Worm (Caenorhabditis elegans) whole organism, L4 larva: ENCODE results near the gene gmeb-2.

Source experiments
- D1046.2 ChIP-seq: fragments of 200-800 bp; sonication (Bioruptor generic); IDR thresholded peaks from 2 replicates; pipeline ENCODE4 v1.3.6; 2022; ENCODE audit warnings: missing genetic modification characterization, missing compliant biosample characterization
- F37D6.2 ChIP-seq: sonication (generic microtip); optimal IDR thresholded peaks from 2 replicates; lab custom pipeline; 2016; ENCODE audit warnings: mild to moderate bottlenecking, missing genetic modification characterization, missing compliant biosample characterization
- F49E8.2 ChIP-seq: sonication (generic microtip); optimal IDR thresholded peaks from 2 replicates; lab custom pipeline; 2016; ENCODE audit warnings: missing compliant biosample characterization, mild to moderate bottlenecking, missing genetic modification characterization, borderline replicate concordance
- R02D3.7 ChIP-seq: fragments of 150-350 bp; sonication (generic microtip); optimal IDR thresholded peaks from 3 replicates; lab custom pipeline; 2014; ENCODE audit warnings: missing biosample characterization, missing genetic modification characterization
- T20F7.1 ChIP-seq: fragments of 200-800 bp; sonication (Bioruptor generic); optimal IDR thresholded peaks from 2 replicates; lab custom pipeline; 2018; ENCODE audit warnings: mild to moderate bottlenecking, missing genetic modification characterization, missing compliant biosample characterization
- T26A8.4 ChIP-seq: fragments of 200-800 bp; sonication (Bioruptor generic); IDR thresholded peaks from 2 replicates; pipeline ENCODE4 v1.3.6; 2022; ENCODE audit warnings: missing genetic modification characterization, missing compliant biosample characterization
- Y5F2A.4 ChIP-seq: fragments of 200-800 bp; sonication (Bioruptor generic); optimal IDR thresholded peaks from 2 replicates; lab custom pipeline; 2018; ENCODE audit warnings: mild to moderate bottlenecking, missing genetic modification characterization, missing compliant biosample characterization
- ZK546.5 ChIP-seq, 2 experiments: sonication (generic microtip); optimal IDR thresholded peaks; 2 replicates each; lab custom pipeline; 2017; ENCODE audit warnings: missing biosample characterization in 2 of 2, missing genetic modification characterization in 2 of 2
- ceh-20 ChIP-seq: fragments of 200-800 bp; sonication (Bioruptor generic); IDR thresholded peaks from 2 replicates; pipeline ENCODE4 v1.3.6; 2022; ENCODE audit warnings: missing genetic modification reagents, missing genetic modification characterization, missing compliant biosample characterization
- ceh-44 ChIP-seq: fragments of 200-800 bp; sonication (Bioruptor generic); IDR thresholded peaks from 2 replicates; pipeline ENCODE4 v1.3.6; 2022; ENCODE audit warnings: missing genetic modification reagents, missing genetic modification characterization, missing compliant biosample characterization
- daf-12 ChIP-seq: fragments of 150-350 bp; optimal IDR thresholded peaks from 2 replicates; lab custom pipeline; 2014; ENCODE audit warnings: missing biosample characterization, missing genetic modification reagents, missing genetic modification characterization
- daf-16 ChIP-seq, 3 experiments: sonication (generic microtip); optimal IDR thresholded peaks; 2 replicates each; lab custom pipeline; 2016 to 2017; ENCODE audit warnings: missing genetic modification characterization in 3 of 3, missing genetic modification reagents in 3 of 3, mild to moderate bottlenecking in 2 of 3, missing compliant biosample characterization in 2 of 3, missing biosample characterization in 1 of 3, moderate library complexity in 1 of 3
- dmd-6 ChIP-seq: fragments of 200-800 bp; sonication (Bioruptor generic); IDR thresholded peaks from 2 replicates; pipeline ENCODE4 v1.3.6; 2022; ENCODE audit warnings: missing genetic modification reagents, missing genetic modification characterization, missing compliant biosample characterization
- dmd-9 ChIP-seq: fragments of 200-800 bp; sonication (Bioruptor generic); IDR thresholded peaks from 2 replicates; pipeline ENCODE4 v1.3.6; 2022; ENCODE audit warnings: missing genetic modification reagents, missing genetic modification characterization, missing compliant biosample characterization
- dpl-1 ChIP-seq: fragments of 150-350 bp; optimal IDR thresholded peaks from 2 replicates; lab custom pipeline; 2014; ENCODE audit warnings: missing biosample characterization, missing genetic modification reagents, missing genetic modification characterization
- dve-1 ChIP-seq: sonication (generic microtip); optimal IDR thresholded peaks from 2 replicates; lab custom pipeline; 2017; ENCODE audit warnings: antibody characterized with exemption, mild to moderate bottlenecking, missing genetic modification characterization, missing compliant biosample characterization; ENCODE audit not compliant: insufficient read depth
- fkh-10 ChIP-seq: fragments of 150-350 bp; optimal IDR thresholded peaks from 2 replicates; lab custom pipeline; 2014; ENCODE audit warnings: missing biosample characterization, missing genetic modification reagents, missing genetic modification characterization
- gei-8 ChIP-seq: fragments of 200-800 bp; sonication (Bioruptor generic); optimal IDR thresholded peaks from 2 replicates; lab custom pipeline; 2018; ENCODE audit warnings: mild to moderate bottlenecking, missing genetic modification characterization, missing compliant biosample characterization
- hif-1 ChIP-seq, 2 experiments: sonication (generic microtip); optimal IDR thresholded peaks; 2 replicates each; lab custom pipeline; 2016 to 2017; ENCODE audit warnings: missing compliant biosample characterization in 2 of 2, missing genetic modification characterization in 2 of 2, missing genetic modification reagents in 2 of 2, missing genotype in 2 of 2, mild to moderate bottlenecking in 1 of 2
- hlh-11 ChIP-seq: fragments of 200-800 bp; sonication (Bioruptor generic); optimal IDR thresholded peaks from 2 replicates; lab custom pipeline; 2018; ENCODE audit warnings: mild to moderate bottlenecking, missing genetic modification characterization, missing compliant biosample characterization
- hlh-30 ChIP-seq: sonication (generic microtip); optimal IDR thresholded peaks from 2 replicates; lab custom pipeline; 2017; ENCODE audit warnings: antibody characterized with exemption, mild to moderate bottlenecking, missing genetic modification characterization, missing compliant biosample characterization; ENCODE audit not compliant: insufficient read depth
- hmg-1.1 ChIP-seq: fragments of 200-800 bp; sonication (Bioruptor generic); IDR thresholded peaks from 2 replicates; pipeline ENCODE4 v1.3.6; 2022; ENCODE audit warnings: missing genetic modification reagents, missing genetic modification characterization, missing compliant biosample characterization
- lin-13 ChIP-seq: fragments of 150-350 bp; optimal IDR thresholded peaks from 2 replicates; lab custom pipeline; 2014; ENCODE audit warnings: missing biosample characterization, missing genetic modification reagents, missing genetic modification characterization
- lin-15B ChIP-seq: fragments of 150-350 bp; sonication (generic microtip); optimal IDR thresholded peaks from 3 replicates; lab custom pipeline; 2014; ENCODE audit warnings: missing biosample characterization, missing genetic modification characterization
- lin-38 ChIP-seq: fragments of 200-800 bp; sonication (Bioruptor generic); IDR thresholded peaks from 2 replicates; pipeline ENCODE4 v1.3.6; 2022; ENCODE audit warnings: missing genetic modification reagents, missing genetic modification characterization, missing compliant biosample characterization
- lsy-2 ChIP-seq, 2 experiments: fragments of 150-350 bp in 1 of 2; sonication (generic microtip) in 1 of 2; optimal IDR thresholded peaks; 2 replicates each; lab custom pipeline; 2014 to 2017; ENCODE audit warnings: missing biosample characterization in 2 of 2, missing genetic modification characterization in 2 of 2
- madf-9 ChIP-seq: fragments of 200-800 bp; sonication (Bioruptor generic); conservative IDR thresholded peaks from 2 replicates; pipeline ENCODE4 v1.3.6; 2022; ENCODE audit warnings: missing genetic modification reagents, missing genetic modification characterization, missing compliant biosample characterization
- mdl-1 ChIP-seq, 2 experiments: fragments of 150-350 bp in 1 of 2; sonication (generic microtip) in 1 of 2; optimal IDR thresholded peaks; 2 replicates each; lab custom pipeline; 2014 to 2017; ENCODE audit warnings: missing biosample characterization in 2 of 2, missing genetic modification characterization in 2 of 2
- mep-1 ChIP-seq: fragments of 150-350 bp; sonication (generic microtip); optimal IDR thresholded peaks from 3 replicates; lab custom pipeline; 2014; ENCODE audit warnings: missing biosample characterization, missing genetic modification characterization
- mes-2 ChIP-seq: sonication (generic microtip); optimal IDR thresholded peaks from 2 replicates; lab custom pipeline; 2016; ENCODE audit warnings: missing genotype, mild to moderate bottlenecking, missing genetic modification characterization, missing compliant biosample characterization; ENCODE audit not compliant: poor library complexity, severe bottlenecking
- mxl-3 ChIP-seq: fragments of 200-800 bp; sonication (Bioruptor generic); optimal IDR thresholded peaks from 2 replicates; lab custom pipeline; 2018; ENCODE audit warnings: mild to moderate bottlenecking, missing genetic modification characterization, missing compliant biosample characterization
- nhr-102 ChIP-seq: sonication (generic microtip); optimal IDR thresholded peaks from 2 replicates; lab custom pipeline; 2016; ENCODE audit warnings: mild to moderate bottlenecking, missing genetic modification characterization, moderate library complexity, missing compliant biosample characterization
- nhr-25 ChIP-seq: sonication (generic microtip); optimal IDR thresholded peaks from 2 replicates; lab custom pipeline; 2017; ENCODE audit warnings: missing genetic modification characterization, mild to moderate bottlenecking, missing compliant biosample characterization, antibody characterized with exemption, moderate library complexity, borderline replicate concordance; ENCODE audit not compliant: insufficient read depth
- nhr-28 ChIP-seq: fragments of 150-350 bp; optimal IDR thresholded peaks from 2 replicates; lab custom pipeline; 2014; ENCODE audit warnings: missing biosample characterization, missing genetic modification characterization
- nhr-48 ChIP-seq: sonication (generic microtip); optimal IDR thresholded peaks from 2 replicates; lab custom pipeline; 2016; ENCODE audit warnings: mild to moderate bottlenecking, missing genetic modification characterization, missing compliant biosample characterization
- nhr-77 ChIP-seq: fragments of 150-350 bp; optimal IDR thresholded peaks from 2 replicates; lab custom pipeline; 2014; ENCODE audit warnings: missing biosample characterization, missing genetic modification characterization
- pha-4 ChIP-seq, 2 experiments: fragments of 150-350 bp in 1 of 2; fragments of 200-800 bp in 1 of 2; sonication (Bioruptor generic) in 1 of 2; IDR thresholded peaks in 1 of 2; optimal IDR thresholded peaks in 1 of 2; 2 replicates each; pipeline versions ENCODE4 v1.3.6 to Lab custom; 2014 to 2022; ENCODE audit warnings: missing genetic modification characterization in 2 of 2, missing genetic modification reagents in 2 of 2, missing biosample characterization in 1 of 2, missing compliant biosample characterization in 1 of 2
- php-3 ChIP-seq: fragments of 200-800 bp; sonication (Bioruptor generic); IDR thresholded peaks from 2 replicates; pipeline ENCODE4 v1.3.6; 2022; ENCODE audit warnings: missing genetic modification reagents, missing genetic modification characterization, missing compliant biosample characterization
- rbr-2 ChIP-seq: sonication (generic microtip); optimal IDR thresholded peaks from 2 replicates; lab custom pipeline; 2016; ENCODE audit warnings: missing genotype, missing genetic modification characterization, missing compliant biosample characterization
- saeg-2 ChIP-seq: fragments of 200-800 bp; sonication (Bioruptor generic); IDR thresholded peaks from 2 replicates; pipeline ENCODE4 v1.3.6; 2022; ENCODE audit warnings: missing genetic modification reagents, missing genetic modification characterization, missing compliant biosample characterization
- sdz-12 ChIP-seq: fragments of 200-800 bp; sonication (Bioruptor generic); optimal IDR thresholded peaks from 2 replicates; lab custom pipeline; 2018; ENCODE audit warnings: mild to moderate bottlenecking, missing genetic modification characterization, missing compliant biosample characterization
- set-16 ChIP-seq: fragments of 200-800 bp; sonication (Bioruptor generic); IDR thresholded peaks from 2 replicates; pipeline ENCODE4 v1.3.6; 2022; ENCODE audit warnings: missing genetic modification reagents, missing genetic modification characterization, missing compliant biosample characterization
- snpc-4 ChIP-seq: fragments of 150-350 bp; optimal IDR thresholded peaks from 2 replicates; lab custom pipeline; 2014; ENCODE audit warnings: missing biosample characterization, missing genetic modification characterization
- spr-1 ChIP-seq: sonication (generic microtip); optimal IDR thresholded peaks from 2 replicates; lab custom pipeline; 2016; ENCODE audit warnings: mild to moderate bottlenecking, missing genetic modification characterization, missing compliant biosample characterization
- spr-3 ChIP-seq: fragments of 200-800 bp; sonication (Bioruptor generic); optimal IDR thresholded peaks from 2 replicates; lab custom pipeline; 2018; ENCODE audit warnings: mild to moderate bottlenecking, missing genetic modification characterization, missing compliant biosample characterization
- unc-62 ChIP-seq, 3 experiments: fragments of 150-350 bp in 1 of 3; sonication (generic microtip); optimal IDR thresholded peaks in 2 of 3; peaks in 1 of 3; 1 replicate in 1 of 3; 2 replicates in 2 of 3; lab custom pipeline; 2014 to 2017; ENCODE audit warnings: missing biosample characterization in 3 of 3, missing genetic modification characterization in 3 of 3, missing genetic modification reagents in 3 of 3, missing genotype in 1 of 3
- ztf-7 ChIP-seq: fragments of 150-350 bp; optimal IDR thresholded peaks from 2 replicates; lab custom pipeline; 2014; ENCODE audit warnings: missing biosample characterization, missing genetic modification characterization

gmeb-2 gene

DNA sequence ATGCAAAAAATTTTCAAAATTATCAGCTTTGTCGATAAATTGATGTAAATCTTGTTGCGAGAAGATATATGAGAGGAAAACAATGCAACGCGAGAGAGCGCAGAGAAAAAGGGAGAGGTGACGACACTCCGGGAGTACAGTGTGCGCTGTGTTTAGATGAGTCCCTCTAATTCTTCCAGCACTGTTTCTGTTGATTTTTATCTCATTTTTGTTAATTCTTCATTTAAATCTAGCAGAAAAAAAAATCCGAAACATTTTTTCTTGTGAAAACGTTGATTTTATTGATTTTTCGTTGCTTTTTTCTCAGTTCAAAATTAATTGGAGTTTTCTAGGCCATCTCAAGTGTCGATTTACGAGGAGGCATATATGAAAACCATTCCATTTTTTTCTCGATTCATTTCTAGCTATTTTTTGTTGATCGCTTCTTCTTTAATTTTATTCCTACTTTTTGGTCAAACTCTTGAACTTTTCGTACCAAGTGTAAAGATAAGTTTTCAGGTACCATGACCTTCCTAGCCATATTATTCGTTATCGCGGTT is 29.4 kb upstream of the gmeb-2 start, which contains the start of gene acl-1:
Gene acl-1, plus strand, starts transcription at position 489 of the 539 bp plus-strand sequence.
- TF ChIP-seq dmd-6 (GFP tag; lab: Robert Waterston, UW) (peak; percentile 31; the same call in 1 of the 2 replicates), F37D6.2 (tag; lab: Kevin White, UChicago) (peak; percentile 76), daf-12 (tag; lab: Kevin White, UChicago) (no peak), sdz-12 (GFP tag; lab: Kevin White, UChicago) (no peak), R02D3.7 (tag; lab: Kevin White, UChicago) (peak; percentile 79), ZK546.5 (tag; optimal IDR thresholded peaks at IDR 0.05; lab: Kevin White, UChicago) (no peak), hif-1 (tag; optimal IDR thresholded peaks at IDR 0.05; lab: Kevin White, UChicago) (peak in 1 of 2 experiments; percentile 85), Y5F2A.4 (GFP tag; lab: Kevin White, UChicago) (no peak), dpl-1 (GFP tag; lab: Kevin White, UChicago) (peak; percentile 51), nhr-102 (tag; lab: Kevin White, UChicago) (peak; percentile 57), nhr-25 (tag; lab: Kevin White, UChicago) (peak; percentile 36), dmd-9 (GFP tag; lab: Robert Waterston, UW) (peak; percentile 77), rbr-2 (peak; percentile 84), F49E8.2 (tag; lab: Kevin White, UChicago) (no peak), mes-2 (peak; percentile 85), lin-13 (GFP tag; lab: Kevin White, UChicago) (peak; percentile 14), set-16 (no peak), D1046.2 (0 out of 2 replicates have a peak, but pooled peaks have one; percentile 38), unc-62 (GFP tag; optimal IDR thresholded peaks at IDR 0.05 in 1 of 2; lab: Kevin White, UChicago) (peak in 1 of 2 experiments; percentile 43), unc-62 (tag; optimal IDR thresholded peaks at IDR 0.05; lab: Kevin White, UChicago) (no peak), spr-1 (tag; lab: Kevin White, UChicago) (peak; percentile 35), ztf-7 (tag; lab: Kevin White, UChicago) (no peak), pha-4 (GFP tag; IDR thresholded peaks at IDR 0.05; lab: Robert Waterston, UW) (no peak), pha-4 (tag; optimal IDR thresholded peaks at IDR 0.05; lab: Kevin White, UChicago) (no peak), dve-1 (tag; lab: Kevin White, UChicago) (peak; percentile 25), mdl-1 (tag; optimal IDR thresholded peaks at IDR 0.05; lab: Kevin White, UChicago) (peak in 1 of 2 experiments; percentile 46), ceh-20 (GFP tag; lab: Robert Waterston, UW) (0 out of 2 replicates have a peak, but pooled peaks have one; percentile 18), fkh-10 (peak; percentile 73), madf-9 (GFP tag; lab: Robert Waterston, UW) (0 out of 2 replicates have a peak, but pooled peaks have one; percentile 33), daf-16 (GFP tag; optimal IDR thresholded peaks at IDR 0.05; lab: Kevin White, UChicago) (peak in 1 of 2 experiments; percentile 29), daf-16 (tag; optimal IDR thresholded peaks at IDR 0.05; lab: Kevin White, UChicago) (no peak), nhr-28 (tag; lab: Kevin White, UChicago) (peak; percentile 18), T26A8.4 (GFP tag; lab: Robert Waterston, UW) (peak; percentile 47; the same call in 1 of the 2 replicates), snpc-4 (no peak), mxl-3 (peak; percentile 26), lin-38 (GFP tag; lab: Robert Waterston, UW) (peak; percentile 53), hlh-30 (tag; lab: Kevin White, UChicago) (peak; percentile 9), nhr-48 (tag; lab: Kevin White, UChicago) (peak; percentile 52), ceh-44 (no peak), hmg-1.1 (GFP tag; lab: Robert Waterston, UW) (peak; percentile 75), spr-3 (peak; percentile 43), gei-8 (GFP tag; lab: Kevin White, UChicago) (no peak), saeg-2 (GFP tag; lab: Robert Waterston, UW) (no peak), T20F7.1 (GFP tag; lab: Kevin White, UChicago) (peak; percentile 99), mep-1 (peak; percentile 69), nhr-77 (tag; lab: Kevin White, UChicago) (peak; percentile 11), lin-15B (tag; lab: Kevin White, UChicago) (peak; percentile 47), lsy-2 (tag; optimal IDR thresholded peaks at IDR 0.05; lab: Kevin White, UChicago) (peak; percentile 45 to 85), php-3 (no peak), hlh-11 (tag; lab: Kevin White, UChicago) (peak; percentile 65)
